Fruit fly (Drosophila melanogaster) whole organism, adult: ENCODE measurements around the gene CG2772.

Source experiments
- CG12768 ChIP-seq: fragments of 200-800 bp; sonication (Bioruptor generic); optimal IDR thresholded peaks from 2 replicates; lab custom pipeline; 2017; ENCODE audit warnings: missing biosample characterization, missing genetic modification characterization, mild to moderate bottlenecking, moderate library complexity, missing genetic modification reagents
- CG5204 ChIP-seq: fragments of 200-800 bp; sonication (Bioruptor generic); optimal IDR thresholded peaks from 2 replicates; lab custom pipeline; 2016; ENCODE audit warnings: missing biosample characterization, missing genetic modification characterization
- CG7045 ChIP-seq: fragments of 200-800 bp; sonication (Bioruptor generic); optimal IDR thresholded peaks from 2 replicates; lab custom pipeline; 2017; ENCODE audit warnings: missing biosample characterization, mild to moderate bottlenecking, missing genetic modification characterization
- Clk ChIP-seq: fragments of 200-800 bp; sonication (Bioruptor generic); optimal IDR thresholded peaks from 2 replicates; lab custom pipeline; 2017; ENCODE audit warnings: missing biosample characterization, missing genetic modification characterization
- Hr96 ChIP-seq: fragments of 200-800 bp; sonication (Bioruptor generic); optimal IDR thresholded peaks from 2 replicates; lab custom pipeline; 2016; ENCODE audit warnings: missing biosample characterization, missing genetic modification characterization
- Mnt ChIP-seq: fragments of 200-800 bp; sonication (Bioruptor generic); optimal IDR thresholded peaks from 2 replicates; lab custom pipeline; 2016; ENCODE audit warnings: missing biosample characterization, mild to moderate bottlenecking, missing genetic modification characterization
- bab1 ChIP-seq: fragments of 200-800 bp; sonication (Bioruptor generic); optimal IDR thresholded peaks from 3 replicates; lab custom pipeline; 2019; ENCODE audit warnings: missing biosample characterization, mild to moderate bottlenecking, missing genetic modification characterization, moderate library complexity
- cic ChIP-seq: fragments of 200-800 bp; sonication (Bioruptor generic); optimal IDR thresholded peaks from 2 replicates; lab custom pipeline; 2017; ENCODE audit warnings: missing biosample characterization, mild to moderate bottlenecking, missing genetic modification characterization, moderate library complexity
- cnc ChIP-seq, 2 experiments: fragments of >200 bp; optimal IDR thresholded peaks; 2 replicates each; lab custom pipeline; 2017
- kay ChIP-seq: fragments of 200-800 bp; sonication (Bioruptor generic); peaks from one replicate; lab custom pipeline; 2016; ENCODE audit warnings: missing biosample characterization, missing genetic modification characterization, borderline replicate concordance
- ovo ChIP-seq: fragments of 200-800 bp; sonication (Bioruptor generic); optimal IDR thresholded peaks from 2 replicates; lab custom pipeline; 2016; ENCODE audit warnings: missing biosample characterization, missing genetic modification characterization
- tj ChIP-seq: fragments of 200-800 bp; sonication (Bioruptor generic); optimal IDR thresholded peaks from 3 replicates; lab custom pipeline; 2017; ENCODE audit warnings: missing biosample characterization, mild to moderate bottlenecking, missing genetic modification characterization, moderate library complexity
- toe ChIP-seq: fragments of 200-800 bp; sonication (Bioruptor generic); optimal IDR thresholded peaks from 2 replicates; lab custom pipeline; 2016; ENCODE audit warnings: missing biosample characterization, missing genetic modification characterization

dm6 chr2L:3477057-3477755 is 31.4 kb downstream of the CG2772 start:
- TF ChIP-seq ovo (no peak), bab1 (GFP tag; lab: Kevin White, UChicago) (peak; percentile 7), toe (GFP tag; lab: Kevin White, UChicago) (no peak), Hr96 (GFP tag; lab: Kevin White, UChicago) (peak; percentile 28), tj (GFP tag; lab: Kevin White, UChicago) (no peak), Clk (GFP tag; lab: Kevin White, UChicago) (no peak), Mnt (GFP tag; lab: Kevin White, UChicago) (no peak), CG7045 (GFP tag; lab: Kevin White, UChicago) (peak; percentile 52), CG12768 (GFP tag; lab: Kevin White, UChicago) (no peak), kay (GFP tag; lab: Kevin White, UChicago) (no peak), cnc (optimal IDR thresholded peaks at IDR 0.05; lab: Kevin White, UChicago) (peak in 1 of 2 experiments; percentile 8), CG5204 (GFP tag; lab: Kevin White, UChicago) (peak; percentile 66), cic (GFP tag; lab: Kevin White, UChicago) (no peak)
